Worm (Caenorhabditis elegans): ENCODE measurements around the gene R05D3.3.

The R05D3.3 gene

ce11 chrIII:8375000-8375399, 11.2 kb downstream of the R05D3.3 start, which contains the start of gene met-2:
Gene met-2 (plus strand): TSS chrIII:8375300.
- TF ChIP-seq F13C5.2 (tag; optimal IDR thresholded peaks at IDR 0.05) (no peak), hnd-1 (tag; optimal IDR thresholded peaks at IDR 0.05) (no peak), tbx-11 (GFP tag; IDR thresholded peaks at IDR 0.05) (no peak), tra-4 (tag; optimal IDR thresholded peaks at IDR 0.05) (no peak), hmbx-1 (tag; optimal IDR thresholded peaks at IDR 0.05) (no peak), pes-1 (GFP tag; IDR thresholded peaks at IDR 0.05) (no peak), hmg-4 (GFP tag; optimal IDR thresholded peaks at IDR 0.05) (no peak), ceh-36 (tag; optimal IDR thresholded peaks at IDR 0.05) (no peak), ama-1 (optimal IDR thresholded peaks at IDR 0.05) (no peak), sea-1 (GFP tag; conservative IDR thresholded peaks at IDR 0.05) (no peak), ets-7 (tag; optimal IDR thresholded peaks at IDR 0.05) (no peak), flt-1 (GFP tag; IDR thresholded peaks at IDR 0.05) (no peak), tbx-37 (GFP tag; conservative IDR thresholded peaks at IDR 0.05) (no peak), aly-1 (tag; optimal IDR thresholded peaks at IDR 0.05) (no peak), scrt-1 (GFP tag; IDR thresholded peaks at IDR 0.05) (no peak)

- TF ChIP-seq ets-7 (tag; optimal IDR thresholded peaks at IDR 0.05) (no peak), ama-1 (optimal IDR thresholded peaks at IDR 0.05) (no peak), flt-1 (GFP tag; IDR thresholded peaks at IDR 0.05) (no peak), aly-1 (tag; optimal IDR thresholded peaks at IDR 0.05) (no peak), hmg-4 (GFP tag; optimal IDR thresholded peaks at IDR 0.05) (no peak), sea-1 (GFP tag; conservative IDR thresholded peaks at IDR 0.05) (no peak), tbx-37 (GFP tag; conservative IDR thresholded peaks at IDR 0.05) (no peak), ceh-13 (GFP tag; optimal IDR thresholded peaks at IDR 0.05) (no peak), ceh-36 (tag; optimal IDR thresholded peaks at IDR 0.05) (no peak), tbx-11 (GFP tag; IDR thresholded peaks at IDR 0.05) (no peak), B0310.2 (tag; optimal IDR thresholded peaks at IDR 0.05) (no peak), hnd-1 (tag; optimal IDR thresholded peaks at IDR 0.05) (no peak), tra-4 (tag; optimal IDR thresholded peaks at IDR 0.05) (no peak), scrt-1 (GFP tag; IDR thresholded peaks at IDR 0.05) (no peak), pes-1 (GFP tag; IDR thresholded peaks at IDR 0.05) (no peak), hmbx-1 (tag; optimal IDR thresholded peaks at IDR 0.05) (no peak), F13C5.2 (tag; optimal IDR thresholded peaks at IDR 0.05) (no peak)
Measured at ce11 chrIII:8380645-8381044, 16.8 kb downstream of the R05D3.3 start, which contains the start of gene R05D3.12. Gene R05D3.12 (plus strand): TSS chrIII:8380945.

DNA sequence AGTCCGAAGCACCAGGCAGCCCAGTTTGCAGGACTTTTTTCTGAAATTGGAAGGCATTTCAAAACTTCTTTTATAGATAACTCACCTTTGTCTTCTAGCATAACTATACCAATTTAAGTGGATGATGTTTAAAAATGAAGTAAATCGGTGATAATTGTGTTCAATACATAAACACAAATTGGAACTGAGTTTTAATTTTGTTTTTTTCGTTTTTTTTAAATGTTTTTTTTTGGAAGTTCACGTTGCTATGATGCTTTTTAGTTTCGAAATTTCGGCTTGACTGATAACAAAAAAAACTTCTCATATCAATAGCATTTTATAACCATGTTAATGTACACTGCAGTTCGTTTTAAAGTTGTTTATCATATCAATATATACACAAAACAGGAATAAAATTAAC, 25.7 kb downstream of the R05D3.3 start, which contains the start of gene ZK353.4:
Gene ZK353.4, minus strand, starts transcription at position 101 of the 400 bp plus-strand sequence.
- TF ChIP-seq tra-4 (tag; optimal IDR thresholded peaks at IDR 0.05) (no peak), ama-1 (optimal IDR thresholded peaks at IDR 0.05) (no peak), aly-1 (tag; optimal IDR thresholded peaks at IDR 0.05) (no peak)

ce11 chrIII:8392307-8392706, 28.5 kb downstream of the R05D3.3 start:
- TF ChIP-seq pes-1 (GFP tag; IDR thresholded peaks at IDR 0.05) (no peak), ceh-36 (tag; optimal IDR thresholded peaks at IDR 0.05) (no peak), sea-1 (GFP tag; conservative IDR thresholded peaks at IDR 0.05) (no peak), F13C5.2 (tag; optimal IDR thresholded peaks at IDR 0.05) (no peak), ceh-13 (GFP tag; optimal IDR thresholded peaks at IDR 0.05) (no peak), flt-1 (GFP tag; IDR thresholded peaks at IDR 0.05) (no peak), hmbx-1 (tag; optimal IDR thresholded peaks at IDR 0.05) (no peak), scrt-1 (GFP tag; IDR thresholded peaks at IDR 0.05) (no peak), tra-4 (tag; optimal IDR thresholded peaks at IDR 0.05) (no peak), ets-7 (tag; optimal IDR thresholded peaks at IDR 0.05) (no peak), ama-1 (optimal IDR thresholded peaks at IDR 0.05) (no peak), hnd-1 (tag; optimal IDR thresholded peaks at IDR 0.05) (no peak), hmg-4 (GFP tag; optimal IDR thresholded peaks at IDR 0.05) (no peak), B0310.2 (tag; optimal IDR thresholded peaks at IDR 0.05) (no peak), tbx-37 (GFP tag; conservative IDR thresholded peaks at IDR 0.05) (no peak), tbx-11 (GFP tag; IDR thresholded peaks at IDR 0.05) (no peak), aly-1 (tag; optimal IDR thresholded peaks at IDR 0.05) (no peak)

DNA sequence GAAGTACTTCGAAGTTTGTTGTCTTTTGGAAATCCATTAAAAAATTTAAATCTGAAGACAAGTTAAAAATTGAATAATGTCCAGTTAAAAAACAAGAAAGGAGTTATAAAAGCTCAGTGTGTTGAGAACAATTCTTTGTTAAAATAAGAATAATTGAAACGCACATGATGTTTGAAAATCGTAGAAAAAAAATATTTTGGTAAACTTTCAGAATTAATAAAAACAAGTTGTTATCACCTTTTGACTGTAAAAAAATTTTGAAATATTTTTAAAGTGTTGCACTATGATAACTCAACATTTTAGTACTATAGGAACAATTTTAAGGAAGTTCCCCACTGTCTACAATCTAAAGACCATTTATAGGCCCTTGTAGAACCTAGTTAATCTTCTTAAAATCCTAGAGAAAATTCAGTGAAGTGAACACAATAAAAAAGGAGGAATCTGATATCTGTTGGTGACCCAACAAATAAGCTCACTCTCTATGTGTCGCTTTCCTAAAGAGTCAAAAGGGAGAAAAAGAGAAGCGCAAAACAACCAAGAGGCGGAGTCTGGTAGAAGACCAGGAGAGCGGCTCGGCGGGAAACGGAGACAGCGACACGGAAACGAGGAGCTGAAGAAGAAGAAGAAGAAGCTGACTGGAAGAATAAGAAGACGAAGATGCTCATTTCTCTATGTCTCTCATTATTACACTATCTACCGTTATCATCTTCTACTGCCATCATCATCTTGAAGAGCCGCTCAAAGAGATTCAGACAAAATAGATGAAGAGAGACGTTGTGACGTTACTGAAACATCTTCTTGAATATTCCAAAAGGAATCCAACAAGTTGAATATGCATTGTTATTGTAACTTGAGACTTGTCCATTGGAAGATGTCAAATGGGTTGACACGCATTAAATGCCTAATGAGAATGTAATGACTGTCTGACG, 30.8 kb downstream of the R05D3.3 start, which contains the start of gene ZK353.10:
Gene ZK353.10, minus strand, starts transcription at position 51 of the 929 bp plus-strand sequence.
- TF ChIP-seq F13C5.2 (tag; optimal IDR thresholded peaks at IDR 0.05) = no peak
- TF ChIP-seq hmg-4 (GFP tag; optimal IDR thresholded peaks at IDR 0.05) = no peak
- no peak for TF ChIP-seq tbx-37 (GFP tag; conservative IDR thresholded peaks at IDR 0.05)
- no peak for TF ChIP-seq B0310.2 (tag; optimal IDR thresholded peaks at IDR 0.05)
- no peak for TF ChIP-seq tbx-11 (GFP tag; IDR thresholded peaks at IDR 0.05)
- no peak for TF ChIP-seq tra-4 (tag; optimal IDR thresholded peaks at IDR 0.05)
- no peak for TF ChIP-seq scrt-1 (GFP tag; IDR thresholded peaks at IDR 0.05)
- TF ChIP-seq pes-1 (GFP tag; IDR thresholded peaks at IDR 0.05) = no peak
- no peak for TF ChIP-seq ets-7 (tag; optimal IDR thresholded peaks at IDR 0.05)
- TF ChIP-seq hmbx-1 (tag; optimal IDR thresholded peaks at IDR 0.05) = no peak
- no peak for TF ChIP-seq hnd-1 (tag; optimal IDR thresholded peaks at IDR 0.05)
- TF ChIP-seq sea-1 (GFP tag; conservative IDR thresholded peaks at IDR 0.05) = no peak

- TF ChIP-seq ceh-36 (tag; optimal IDR thresholded peaks at IDR 0.05) (no peak), tra-4 (tag; optimal IDR thresholded peaks at IDR 0.05) (no peak), tbx-37 (GFP tag; conservative IDR thresholded peaks at IDR 0.05) (no peak), scrt-1 (GFP tag; IDR thresholded peaks at IDR 0.05) (no peak), B0310.2 (tag; optimal IDR thresholded peaks at IDR 0.05) (no peak), hmbx-1 (tag; optimal IDR thresholded peaks at IDR 0.05) (no peak), F13C5.2 (tag; optimal IDR thresholded peaks at IDR 0.05) (no peak), ets-7 (tag; optimal IDR thresholded peaks at IDR 0.05) (no peak), ama-1 (optimal IDR thresholded peaks at IDR 0.05) (no peak), aly-1 (tag; optimal IDR thresholded peaks at IDR 0.05) (no peak), flt-1 (GFP tag; IDR thresholded peaks at IDR 0.05) (no peak), sea-1 (GFP tag; conservative IDR thresholded peaks at IDR 0.05) (no peak), pes-1 (GFP tag; IDR thresholded peaks at IDR 0.05) (no peak), hnd-1 (tag; optimal IDR thresholded peaks at IDR 0.05) (no peak)
Measured at ce11 chrIII:8395685-8396084, 31.9 kb downstream of the R05D3.3 start, which contains the start of gene ZK353.3. Gene ZK353.3 (plus strand): TSS chrIII:8395985.
